Fruit fly (Drosophila melanogaster): Measurements from ENCODE around the gene CG6321.

The CG6321 gene

DNA sequence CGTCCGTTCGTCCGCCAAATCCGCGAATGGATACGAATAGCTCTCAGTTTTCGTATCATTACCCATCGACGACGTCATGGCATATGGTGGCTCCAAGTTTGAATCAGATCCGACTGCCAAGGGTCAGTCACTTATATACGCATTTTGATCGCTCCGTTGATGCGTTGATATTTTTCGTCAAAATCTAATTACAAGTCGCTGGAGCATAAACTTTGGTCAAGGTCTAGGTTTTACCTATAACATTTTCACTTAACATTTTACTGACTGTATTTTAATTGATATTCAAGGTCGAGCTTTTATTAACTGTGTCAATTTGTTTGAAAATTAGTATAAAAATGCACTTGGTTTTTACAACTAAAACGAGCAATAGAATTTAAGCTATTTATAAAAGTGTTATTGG, 40.6 kb upstream of the CG6321 start, which contains the start of gene Elo68beta:
Gene Elo68beta, minus strand, starts transcription at position 101 of the 400 bp plus-strand sequence.
- TF ChIP-seq CG34376 (GFP tag; optimal IDR thresholded peaks at IDR 0.05) (no peak), CG34422 (GFP tag; IDR thresholded peaks at IDR 0.05) (no peak), ken (GFP tag; IDR thresholded peaks at IDR 0.05) (no peak), amos (GFP tag; IDR thresholded peaks at IDR 0.05; ENCODE audit: partially characterized antibody) (no peak), crp (GFP tag; optimal IDR thresholded peaks at IDR 0.05) (no peak), tx (GFP tag; optimal IDR thresholded peaks at IDR 0.05) (no peak)

dm6 chr3L:11097982-11098663, 37.1 kb upstream of the CG6321 start, which contains the start of the genes Irbp18 and APP-BP1:
TSS of gene Irbp18 (minus strand) at chr3L:11098186.
TSS of gene APP-BP1 (plus strand) at chr3L:11098412.
- TF ChIP-seq pho (GFP tag; optimal IDR thresholded peaks at IDR 0.05): peak; percentile 96
- TF ChIP-seq ind (GFP tag; optimal IDR thresholded peaks at IDR 0.05): peak; percentile 95
- peak; percentile 16 for TF ChIP-seq ftz-f1 (GFP tag; optimal IDR thresholded peaks at IDR 0.05)
- peak; percentile 96 for TF ChIP-seq Mad (GFP tag; optimal IDR thresholded peaks at IDR 0.05)
- TF ChIP-seq wek (GFP tag; optimal IDR thresholded peaks at IDR 0.05): peak; percentile 70
- TF ChIP-seq pb (GFP tag; optimal IDR thresholded peaks at IDR 0.05): peak; percentile 81
- TF ChIP-seq Six4 (GFP tag; optimal IDR thresholded peaks at IDR 0.05): peak; percentile 94
- peak; percentile 55 for TF ChIP-seq CG7271 (tag; optimal IDR thresholded peaks at IDR 0.05)
- peak; percentile 63 for TF ChIP-seq CG1024 (GFP tag; IDR thresholded peaks at IDR 0.05)
- TF ChIP-seq fu2 (GFP tag; optimal IDR thresholded peaks at IDR 0.05): peak; percentile 92
- no peak for TF ChIP-seq CG34224 (GFP tag; IDR thresholded peaks at IDR 0.05; ENCODE audit: partially characterized antibody)
- peak; percentile 84 for TF ChIP-seq ara (GFP tag; IDR thresholded peaks at IDR 0.05)
- no peak; the same call in 2 of the 3 replicates for TF ChIP-seq CG6791 (GFP tag; IDR thresholded peaks at IDR 0.05; ENCODE audit: partially characterized antibody)
- no peak for TF ChIP-seq Dfd (GFP tag; optimal IDR thresholded peaks at IDR 0.05)
- peak; percentile 50 for TF ChIP-seq CG14965 (GFP tag; optimal IDR thresholded peaks at IDR 0.05; ENCODE audit: borderline replicate concordance)
- peak; percentile 53 for TF ChIP-seq pzg (GFP tag; optimal IDR thresholded peaks at IDR 0.05)
- peak; percentile 78 for TF ChIP-seq CG10274 (GFP tag; optimal IDR thresholded peaks at IDR 0.05)
- TF ChIP-seq CG13287 (GFP tag; IDR thresholded peaks at IDR 0.05; ENCODE audit: partially characterized antibody): no peak
- TF ChIP-seq org-1 (GFP tag; optimal IDR thresholded peaks at IDR 0.05): peak; percentile 91
- TF ChIP-seq CG1792 (GFP tag; optimal IDR thresholded peaks at IDR 0.05): peak; percentile 91
- TF ChIP-seq CG4730 (GFP tag; IDR thresholded peaks at IDR 0.05): peak; percentile 73
- TF ChIP-seq CG14050 (GFP tag; IDR thresholded peaks at IDR 0.05): peak; percentile 74
- TF ChIP-seq Bdp1 (GFP tag; optimal IDR thresholded peaks at IDR 0.05): peak; percentile 90
- peak; percentile 91 for TF ChIP-seq Ets97D (GFP tag; optimal IDR thresholded peaks at IDR 0.05)
- TF ChIP-seq CG16813 (GFP tag; IDR thresholded peaks at IDR 0.05; ENCODE audit: partially characterized antibody): no peak
- peak; percentile 91 for TF ChIP-seq Drgx (GFP tag; IDR thresholded peaks at IDR 0.05)
- peak; percentile 81 for TF ChIP-seq Mrtf (GFP tag; IDR thresholded peaks at IDR 0.05)
- TF ChIP-seq BEAF-32 (GFP tag; optimal IDR thresholded peaks at IDR 0.05): peak; percentile 46
- peak in 1 of 2 experiments; percentile 54 for TF ChIP-seq Hr78 (GFP tag; optimal IDR thresholded peaks at IDR 0.05)
- peak; percentile 94 for TF ChIP-seq Bteb2 (GFP tag; optimal IDR thresholded peaks at IDR 0.05)
- peak; percentile 94 for TF ChIP-seq Sox100B (GFP tag; optimal IDR thresholded peaks at IDR 0.05)
- TF ChIP-seq az2 (GFP tag; optimal IDR thresholded peaks at IDR 0.05): peak; percentile 96
- peak; percentile 86 for TF ChIP-seq Usf (GFP tag; optimal IDR thresholded peaks at IDR 0.05)
- peak; percentile 96 for TF ChIP-seq gro (GFP tag; optimal IDR thresholded peaks at IDR 0.05)
- TF ChIP-seq CG31441 (GFP tag; IDR thresholded peaks at IDR 0.05): peak; percentile 95
- peak; percentile 83 for TF ChIP-seq CrebB (tag; optimal IDR thresholded peaks at IDR 0.05)
- peak; percentile 61 for TF ChIP-seq HmgD (GFP tag; optimal IDR thresholded peaks at IDR 0.05)
- TF ChIP-seq CG18476 (GFP tag; optimal IDR thresholded peaks at IDR 0.05): peak; percentile 96
- TF ChIP-seq ci (GFP tag; IDR thresholded peaks at IDR 0.05): peak; percentile 84
- peak; percentile 87 for TF ChIP-seq CG17568 (GFP tag; optimal IDR thresholded peaks at IDR 0.05)
- peak; percentile 85 for TF ChIP-seq CG32767 (GFP tag; IDR thresholded peaks at IDR 0.05)
- TF ChIP-seq tup (GFP tag; optimal IDR thresholded peaks at IDR 0.05): peak; percentile 92

All from whole organism, embryonic.